Fruit fly (Drosophila melanogaster) whole organism, pupa: ENCODE results near the gene CrebB.
A peak's percentile ranks its signal among the peaks of the same experiment; 100 is the strongest.

Experiments
- CG10348 ChIP-seq: fragments of 200-800 bp; sonication (Bioruptor generic); IDR thresholded peaks from 2 replicates; pipeline ENCODE4 v1.3.6; 2022; ENCODE audit warnings: missing biosample characterization, missing genetic modification characterization
- CG12605 ChIP-seq: fragments of 200-800 bp; sonication (Bioruptor generic); IDR thresholded peaks from 2 replicates; pipeline ENCODE4 v1.3.6; 2022; ENCODE audit warnings: missing biosample characterization, missing genetic modification characterization
- CG13204 ChIP-seq: fragments of 200-800 bp; sonication (Bioruptor generic); optimal IDR thresholded peaks from 2 replicates; lab custom pipeline; 2018; ENCODE audit warnings: missing biosample characterization, mild to moderate bottlenecking, missing genetic modification characterization, moderate library complexity
- CG14655 ChIP-seq: fragments of 200-800 bp; sonication (Bioruptor generic); optimal IDR thresholded peaks from 3 replicates; lab custom pipeline; 2017; ENCODE audit warnings: mild to moderate bottlenecking, missing biosample characterization, missing genetic modification reagents, missing genetic modification characterization
- CG15710 ChIP-seq: fragments of 200-800 bp; sonication (Bioruptor generic); optimal IDR thresholded peaks from 2 replicates; lab custom pipeline; 2018; ENCODE audit warnings: missing biosample characterization, mild to moderate bottlenecking, missing genetic modification characterization, moderate library complexity
- CG17806 ChIP-seq: fragments of 200-800 bp; sonication (Bioruptor generic); optimal IDR thresholded peaks from 2 replicates; lab custom pipeline; 2018; ENCODE audit warnings: missing biosample characterization, mild to moderate bottlenecking, missing genetic modification characterization, moderate library complexity
- CG32121 ChIP-seq: fragments of 200-800 bp; sonication (Bioruptor generic); IDR thresholded peaks from 2 replicates; pipeline ENCODE4 v1.3.6; 2022; ENCODE audit warnings: missing biosample characterization, missing genetic modification characterization
- CG34367 ChIP-seq: fragments of 200-800 bp; sonication (Bioruptor generic); optimal IDR thresholded peaks from 2 replicates; lab custom pipeline; 2018; ENCODE audit warnings: missing biosample characterization, mild to moderate bottlenecking, missing genetic modification characterization
- CG4496 ChIP-seq: fragments of 200-800 bp; sonication (Bioruptor generic); IDR thresholded peaks from 3 replicates; pipeline ENCODE4 v1.3.6; 2022; ENCODE audit warnings: missing biosample characterization, missing genetic modification characterization
- CG8159 ChIP-seq: fragments of 200-800 bp; sonication (Bioruptor generic); optimal IDR thresholded peaks from 3 replicates; lab custom pipeline; 2018; ENCODE audit warnings: missing biosample characterization, mild to moderate bottlenecking, missing genetic modification characterization, moderate library complexity
- CG8301 ChIP-seq: fragments of 200-800 bp; sonication (Bioruptor generic); optimal IDR thresholded peaks from 2 replicates; lab custom pipeline; 2018; ENCODE audit warnings: missing biosample characterization, mild to moderate bottlenecking, missing genetic modification characterization
- CG9948 ChIP-seq: fragments of 200-800 bp; sonication (Bioruptor generic); optimal IDR thresholded peaks from 2 replicates; lab custom pipeline; 2018; ENCODE audit warnings: missing biosample characterization, mild to moderate bottlenecking, missing genetic modification characterization, moderate library complexity
- D1 ChIP-seq: fragments of 200-800 bp; sonication (Bioruptor generic); optimal IDR thresholded peaks from 2 replicates; lab custom pipeline; 2018; ENCODE audit warnings: missing biosample characterization, mild to moderate bottlenecking, missing genetic modification characterization, moderate library complexity
- EcR ChIP-seq: fragments of 200-800 bp; sonication (Bioruptor generic); optimal IDR thresholded peaks from 3 replicates; lab custom pipeline; 2019; ENCODE audit warnings: missing biosample characterization, missing genetic modification characterization, mild to moderate bottlenecking, moderate library complexity, missing genetic modification reagents
- Ets98B ChIP-seq: fragments of 200-800 bp; sonication (Bioruptor generic); IDR thresholded peaks from 2 replicates; pipeline ENCODE4 v1.3.6; 2022; ENCODE audit warnings: missing biosample characterization, missing genetic modification characterization
- Pif1A ChIP-seq: fragments of 200-800 bp; sonication (Bioruptor generic); optimal IDR thresholded peaks from 3 replicates; lab custom pipeline; 2016; ENCODE audit warnings: missing biosample characterization, missing genetic modification characterization
- Pif1B ChIP-seq: fragments of 200-800 bp; sonication (Bioruptor generic); optimal IDR thresholded peaks from 3 replicates; lab custom pipeline; 2016; ENCODE audit warnings: missing biosample characterization, missing genetic modification characterization
- Snoo ChIP-seq: fragments of 200-800 bp; sonication (Bioruptor generic); optimal IDR thresholded peaks from 3 replicates; lab custom pipeline; 2017; ENCODE audit warnings: missing biosample characterization, mild to moderate bottlenecking, missing genetic modification characterization, inconsistent platforms
- fd96Ca ChIP-seq: fragments of 200-800 bp; sonication (Bioruptor generic); IDR thresholded peaks from 3 replicates; pipeline ENCODE4 v1.3.6; 2022; ENCODE audit warnings: missing biosample characterization, missing genetic modification characterization
- gl ChIP-seq: fragments of 200-800 bp; sonication (Bioruptor generic); optimal IDR thresholded peaks from 2 replicates; lab custom pipeline; 2018; ENCODE audit warnings: missing biosample characterization, mild to moderate bottlenecking, missing genetic modification characterization
- rn ChIP-seq: fragments of 200-800 bp; sonication (Bioruptor generic); IDR thresholded peaks from 2 replicates; pipeline ENCODE4 v1.3.6; 2022; ENCODE audit warnings: missing biosample characterization, missing genetic modification characterization

The CrebB gene

dm6 chrX:18385801-18386200 is 19.6 kb downstream of the CrebB start:
- TF ChIP-seq CG4496 (GFP tag; lab: Robert Waterston, UW) (peak; percentile 60; the same call in 2 of the 3 replicates), EcR (GFP tag; lab: Kevin White, UChicago) (peak; percentile 57), CG8159 (no peak)

- TF ChIP-seq CG32121 (GFP tag; lab: Robert Waterston, UW) (no peak), EcR (GFP tag; lab: Kevin White, UChicago) (no peak)
Measured at dm6 chrX:18386784-18387183, 20.6 kb downstream of the CrebB start, which contains the start of gene Tsf1. Gene Tsf1 (plus strand): TSS chrX:18387084.

- TF ChIP-seq EcR (GFP tag; lab: Kevin White, UChicago) (peak; percentile 75), gl (tag; lab: Kevin White, UChicago) (no peak)
Measured at dm6 chrX:18395157-18395556, 29.0 kb downstream of the CrebB start.

DNA sequence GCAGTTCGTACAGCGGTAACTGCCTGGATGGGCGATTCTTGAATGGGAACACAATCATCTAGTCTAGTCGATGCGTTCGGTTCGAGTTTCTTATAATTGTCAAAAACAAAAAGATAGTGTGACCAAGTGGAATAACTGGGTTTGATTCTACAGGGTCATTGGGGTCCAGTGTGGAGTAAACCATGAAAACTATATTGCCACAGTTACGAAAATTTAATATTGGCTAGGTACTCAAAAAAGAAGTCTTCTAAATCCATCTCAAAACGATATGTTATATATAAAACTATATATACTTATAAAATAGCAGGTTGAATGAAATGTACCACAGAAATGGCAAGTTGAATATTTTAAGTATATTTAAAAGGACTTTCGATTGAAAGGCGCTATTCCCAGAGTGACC is 33.8 kb downstream of the CrebB start, which contains the start of gene CG34328:
TSS of gene CG34328 (minus strand) at position 101 of the 400 bp plus-strand sequence.
- no peak for TF ChIP-seq rn (GFP tag; lab: Robert Waterston, UW)
- no peak for TF ChIP-seq Ets98B (GFP tag; lab: Robert Waterston, UW)
- no peak for TF ChIP-seq CG14655 (GFP tag; lab: Kevin White, UChicago)
- TF ChIP-seq Snoo (tag; lab: Kevin White, UChicago): no peak
- no peak for TF ChIP-seq D1 (tag; lab: Kevin White, UChicago)
- no peak for TF ChIP-seq Pif1A (GFP tag; lab: Kevin White, UChicago)
- no peak for TF ChIP-seq CG8159
- TF ChIP-seq EcR (GFP tag; lab: Kevin White, UChicago): no peak
- TF ChIP-seq Pif1B (GFP tag; lab: Kevin White, UChicago): no peak
- TF ChIP-seq fd96Ca (GFP tag; lab: Robert Waterston, UW): no peak
- no peak for TF ChIP-seq CG12605
- no peak for TF ChIP-seq CG9948 (tag; lab: Kevin White, UChicago)
- no peak for TF ChIP-seq CG34367 (tag; lab: Kevin White, UChicago)
- TF ChIP-seq CG10348 (GFP tag; lab: Robert Waterston, UW): no peak
- TF ChIP-seq CG15710 (tag; lab: Kevin White, UChicago): no peak
- TF ChIP-seq gl (tag; lab: Kevin White, UChicago): no peak
- TF ChIP-seq CG32121 (GFP tag; lab: Robert Waterston, UW): no peak
- no peak for TF ChIP-seq CG8301 (tag; lab: Kevin White, UChicago)
- no peak for TF ChIP-seq CG4496 (GFP tag; lab: Robert Waterston, UW)
- TF ChIP-seq CG17806 (tag; lab: Kevin White, UChicago): no peak
- TF ChIP-seq, all 21 proteins: peak for 0

DNA sequence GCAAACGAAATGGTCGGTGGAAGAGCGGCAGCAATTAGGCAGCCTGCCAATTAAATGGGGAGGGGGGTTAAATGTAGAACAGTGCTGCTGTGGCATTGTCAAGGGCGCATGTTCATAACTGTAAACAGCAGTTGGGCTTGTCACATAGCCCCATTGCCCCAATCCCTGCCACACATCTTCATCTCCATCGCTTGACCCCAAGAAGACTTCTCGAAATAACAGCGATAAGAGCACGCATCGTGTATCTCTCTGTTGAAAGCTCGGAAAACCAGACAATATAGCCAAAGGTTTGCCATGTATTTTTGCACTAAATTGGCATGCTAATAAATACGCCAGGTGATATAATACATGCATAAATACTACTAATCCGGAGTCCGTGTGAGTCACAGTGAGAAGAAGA is 36.4 kb downstream of the CrebB start:
- TF ChIP-seq CG34367 (tag; lab: Kevin White, UChicago) (no peak), Pif1A (GFP tag; lab: Kevin White, UChicago) (no peak), Pif1B (GFP tag; lab: Kevin White, UChicago) (no peak), CG15710 (tag; lab: Kevin White, UChicago) (no peak), CG32121 (GFP tag; lab: Robert Waterston, UW) (no peak), CG12605 (no peak), CG9948 (tag; lab: Kevin White, UChicago) (no peak), Snoo (tag; lab: Kevin White, UChicago) (no peak), gl (tag; lab: Kevin White, UChicago) (no peak), CG17806 (tag; lab: Kevin White, UChicago) (no peak), CG13204 (GFP tag; lab: Kevin White, UChicago) (no peak), CG8159 (no peak), rn (GFP tag; lab: Robert Waterston, UW) (no peak), D1 (tag; lab: Kevin White, UChicago) (no peak), fd96Ca (GFP tag; lab: Robert Waterston, UW) (no peak), Ets98B (GFP tag; lab: Robert Waterston, UW) (no peak), EcR (GFP tag; lab: Kevin White, UChicago) (no peak), CG4496 (GFP tag; lab: Robert Waterston, UW) (no peak)

DNA sequence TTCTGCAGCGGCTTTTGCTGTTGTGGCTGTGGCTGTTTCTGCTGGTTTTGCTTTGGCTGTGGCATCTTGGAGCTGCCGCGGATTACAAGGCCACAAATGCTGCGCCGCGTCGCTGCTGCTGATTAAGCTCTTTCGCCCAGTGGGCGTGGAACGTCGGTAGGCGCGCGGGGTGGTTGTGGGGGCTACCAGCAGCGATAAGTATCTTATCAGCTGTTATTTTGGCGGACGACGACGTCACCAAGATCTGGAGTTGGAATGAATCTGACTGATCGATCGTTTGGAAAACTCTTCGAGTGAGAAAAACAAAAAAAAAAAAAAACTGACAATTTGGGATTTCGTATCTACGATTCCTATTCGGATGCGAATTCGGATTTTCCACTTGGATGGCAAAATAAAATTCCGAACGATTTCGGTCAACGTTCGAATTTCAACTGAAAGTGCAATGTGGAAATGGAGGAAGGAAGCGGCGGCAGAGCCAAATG is 38.0 kb downstream of the CrebB start:
- no peak for TF ChIP-seq CG8159
- TF ChIP-seq EcR (GFP tag; lab: Kevin White, UChicago): peak; percentile 59
- 0 out of 2 replicates have a peak, but pooled peaks have one; percentile 31 for TF ChIP-seq Ets98B (GFP tag; lab: Robert Waterston, UW)

- TF ChIP-seq CG8159 (peak; percentile 15), Ets98B (GFP tag; lab: Robert Waterston, UW) (no peak; the same call in 1 of the 2 replicates), CG9948 (tag; lab: Kevin White, UChicago) (peak; percentile 44), CG15710 (tag; lab: Kevin White, UChicago) (peak; percentile 13), CG34367 (tag; lab: Kevin White, UChicago) (no peak), CG8301 (tag; lab: Kevin White, UChicago) (peak; percentile 51), EcR (GFP tag; lab: Kevin White, UChicago) (peak; percentile 35), CG12605 (peak; percentile 61), CG32121 (GFP tag; lab: Robert Waterston, UW) (0 out of 2 replicates have a peak, but pooled peaks have one; percentile 8), D1 (tag; lab: Kevin White, UChicago) (no peak), CG10348 (GFP tag; lab: Robert Waterston, UW) (no peak), CG13204 (GFP tag; lab: Kevin White, UChicago) (no peak), rn (GFP tag; lab: Robert Waterston, UW) (no peak), gl (tag; lab: Kevin White, UChicago) (peak; percentile 6), Pif1A (GFP tag; lab: Kevin White, UChicago) (no peak), Snoo (tag; lab: Kevin White, UChicago) (no peak), CG4496 (GFP tag; lab: Robert Waterston, UW) (peak; percentile 36; the same call in 1 of the 3 replicates), CG17806 (tag; lab: Kevin White, UChicago) (no peak), fd96Ca (GFP tag; lab: Robert Waterston, UW) (no peak; the same call in 2 of the 3 replicates), Pif1B (GFP tag; lab: Kevin White, UChicago) (no peak), CG14655 (GFP tag; lab: Kevin White, UChicago) (peak; percentile 75)
Measured at dm6 chrX:18404632-18405238, 38.6 kb downstream of the CrebB start.
